Worm (Caenorhabditis elegans) whole organism, mixed stage, embryonic: ENCODE results near the gene fbxc-28.

Source experiments
- blmp-1 ChIP-seq: fragments of 150-350 bp; optimal IDR thresholded peaks from 2 replicates; lab custom pipeline; 2014; ENCODE audit warnings: missing biosample characterization, missing genetic modification characterization
- elt-1 ChIP-seq: sonication (generic microtip); optimal IDR thresholded peaks from 2 replicates; lab custom pipeline; 2017; ENCODE audit warnings: missing genetic modification characterization, mild to moderate bottlenecking, missing compliant biosample characterization, antibody characterized with exemption, moderate library complexity, borderline replicate concordance; ENCODE audit not compliant: insufficient read depth
- hlh-1 ChIP-seq: fragments of 150-350 bp; optimal IDR thresholded peaks from 2 replicates; lab custom pipeline; 2014; ENCODE audit warnings: missing biosample characterization, missing genetic modification reagents, missing genetic modification characterization
- lin-13 ChIP-seq: fragments of 150-350 bp; optimal IDR thresholded peaks from 2 replicates; lab custom pipeline; 2014; ENCODE audit warnings: missing biosample characterization, missing genetic modification characterization
- mab-5 ChIP-seq: fragments of 150-350 bp; optimal IDR thresholded peaks from 2 replicates; lab custom pipeline; 2014; ENCODE audit warnings: missing biosample characterization, missing genetic modification characterization
- snpc-4 ChIP-seq: fragments of 150-350 bp; optimal IDR thresholded peaks from 2 replicates; lab custom pipeline; 2014; ENCODE audit warnings: missing biosample characterization, missing genetic modification characterization
- unc-39 ChIP-seq: fragments of 150-350 bp; optimal IDR thresholded peaks from 2 replicates; lab custom pipeline; 2014; ENCODE audit warnings: missing biosample characterization, missing genetic modification characterization

DNA sequence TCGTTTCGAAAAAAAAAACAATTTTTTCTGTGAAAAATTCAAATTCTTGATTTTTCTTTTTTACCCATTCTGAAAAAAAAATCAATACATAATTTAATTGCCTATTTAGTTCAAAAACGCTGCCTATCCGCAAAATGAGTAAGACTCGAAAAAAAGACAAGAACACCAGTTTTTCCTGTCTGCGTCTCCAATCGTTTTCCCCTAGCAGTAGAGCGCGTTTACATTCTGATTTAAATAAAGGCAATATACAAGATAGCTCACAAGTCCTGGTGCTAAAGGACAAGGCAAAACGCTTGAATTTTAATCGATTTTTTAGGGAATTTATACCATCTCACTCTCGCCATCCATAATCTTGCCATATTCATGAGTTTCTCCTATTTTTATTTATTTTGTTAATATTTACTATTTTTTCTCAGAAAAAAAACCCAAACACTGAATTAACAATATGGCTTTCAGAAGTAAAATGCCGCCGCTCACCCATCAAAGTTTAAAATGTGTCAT is 10.3 kb upstream of the fbxc-28 start, which contains the start of gene fbxc-33:
- TF ChIP-seq lin-13 (tag; lab: Kevin White, UChicago) (no peak), snpc-4 (tag; lab: Kevin White, UChicago) (no peak), blmp-1 (tag; lab: Kevin White, UChicago) (no peak), hlh-1 (tag; lab: Kevin White, UChicago) (no peak), mab-5 (no peak), unc-39 (tag; lab: Kevin White, UChicago) (no peak), elt-1 (tag; lab: Kevin White, UChicago) (no peak)
